Worm (Caenorhabditis elegans) whole organism, late embryonic: ENCODE results near the gene F55C9.6.

Experiments used
- C08G9.2 ChIP-seq: sonication (generic microtip); optimal IDR thresholded peaks from 2 replicates; lab custom pipeline; 2016; ENCODE audit warnings: mild to moderate bottlenecking, missing genetic modification characterization, moderate library complexity, missing compliant biosample characterization
- F13H6.1 ChIP-seq: sonication (generic microtip); optimal IDR thresholded peaks from 2 replicates; lab custom pipeline; 2016; ENCODE audit warnings: missing genetic modification characterization, missing compliant biosample characterization
- K02D7.2 ChIP-seq: sonication (generic microtip); optimal IDR thresholded peaks from 2 replicates; lab custom pipeline; 2017; ENCODE audit warnings: mild to moderate bottlenecking, missing genetic modification characterization, missing compliant biosample characterization
- K09A11.1 ChIP-seq: sonication (generic microtip); optimal IDR thresholded peaks from 2 replicates; lab custom pipeline; 2017; ENCODE audit warnings: antibody characterized with exemption, mild to moderate bottlenecking, missing genetic modification characterization, missing compliant biosample characterization; ENCODE audit not compliant: insufficient read depth
- Y22D7AL.16 ChIP-seq: sonication (generic microtip); optimal IDR thresholded peaks from 2 replicates; lab custom pipeline; 2016; ENCODE audit warnings: missing genetic modification characterization, missing compliant biosample characterization
- ama-1 ChIP-seq: fragments of 150-350 bp; optimal IDR thresholded peaks from 2 replicates; lab custom pipeline; 2014
- ceh-14 ChIP-seq: sonication (generic microtip); optimal IDR thresholded peaks from 2 replicates; lab custom pipeline; 2016; ENCODE audit warnings: missing genotype, missing genetic modification characterization, missing compliant biosample characterization
- ceh-18 ChIP-seq: sonication (generic microtip); optimal IDR thresholded peaks from 2 replicates; lab custom pipeline; 2016; ENCODE audit warnings: missing genetic modification characterization, missing compliant biosample characterization
- ceh-19 ChIP-seq: fragments of 200-800 bp; sonication (Bioruptor generic); optimal IDR thresholded peaks from 2 replicates; lab custom pipeline; 2018; ENCODE audit warnings: mild to moderate bottlenecking, missing genetic modification characterization, missing compliant biosample characterization
- ceh-2 ChIP-seq: sonication (generic microtip); optimal IDR thresholded peaks from 2 replicates; lab custom pipeline; 2016; ENCODE audit warnings: missing genotype, missing genetic modification characterization, missing compliant biosample characterization
- ceh-22 ChIP-seq: sonication (generic microtip); optimal IDR thresholded peaks from 2 replicates; lab custom pipeline; 2017; ENCODE audit warnings: missing biosample characterization, missing genetic modification characterization
- ceh-24 ChIP-seq: sonication (generic microtip); optimal IDR thresholded peaks from 2 replicates; lab custom pipeline; 2016; ENCODE audit warnings: mild to moderate bottlenecking, missing genetic modification characterization, missing compliant biosample characterization
- ceh-31 ChIP-seq: sonication (generic microtip); optimal IDR thresholded peaks from 2 replicates; lab custom pipeline; 2016; ENCODE audit warnings: missing genetic modification characterization, missing compliant biosample characterization
- ceh-45 ChIP-seq: fragments of 200-800 bp; sonication (Bioruptor generic); IDR thresholded peaks from 2 replicates; pipeline ENCODE4 v1.3.6; 2022; ENCODE audit warnings: missing genetic modification reagents, missing genetic modification characterization, missing compliant biosample characterization
- ceh-48 ChIP-seq: sonication (generic microtip); optimal IDR thresholded peaks from 2 replicates; lab custom pipeline; 2016; ENCODE audit warnings: missing genetic modification characterization, inconsistent platforms, missing compliant biosample characterization
- ceh-6 ChIP-seq: fragments of 200-800 bp; sonication (Bioruptor generic); optimal IDR thresholded peaks from 2 replicates; lab custom pipeline; 2018; ENCODE audit warnings: mild to moderate bottlenecking, missing genetic modification characterization, missing compliant biosample characterization
- che-1 ChIP-seq: sonication (generic microtip); optimal IDR thresholded peaks from 2 replicates; lab custom pipeline; 2016; ENCODE audit warnings: mild to moderate bottlenecking, missing genetic modification characterization, missing compliant biosample characterization
- dmd-4 ChIP-seq: sonication (generic microtip); optimal IDR thresholded peaks from 2 replicates; lab custom pipeline; 2016; ENCODE audit warnings: borderline replicate concordance, missing genetic modification characterization, missing compliant biosample characterization
- ets-4 ChIP-seq: sonication (generic microtip); optimal IDR thresholded peaks from 2 replicates; lab custom pipeline; 2016; ENCODE audit warnings: missing genetic modification characterization, missing compliant biosample characterization
- eyg-1 ChIP-seq: sonication (generic microtip); optimal IDR thresholded peaks from 2 replicates; lab custom pipeline; 2016; ENCODE audit warnings: missing genotype, missing genetic modification characterization, missing compliant biosample characterization
- fkh-10 ChIP-seq: fragments of 150-350 bp; optimal IDR thresholded peaks from 2 replicates; lab custom pipeline; 2014; ENCODE audit warnings: missing biosample characterization, missing genetic modification reagents, missing genetic modification characterization
- gmeb-2 ChIP-seq: sonication (generic microtip); optimal IDR thresholded peaks from 2 replicates; lab custom pipeline; 2016; ENCODE audit warnings: missing genetic modification characterization, inconsistent platforms, missing compliant biosample characterization
- hlh-30 ChIP-seq: sonication (generic microtip); optimal IDR thresholded peaks from 2 replicates; lab custom pipeline; 2017; ENCODE audit warnings: antibody characterized with exemption, missing genetic modification characterization, missing compliant biosample characterization; ENCODE audit not compliant: insufficient read depth
- hlh-8 ChIP-seq: sonication (generic microtip); optimal IDR thresholded peaks from 2 replicates; lab custom pipeline; 2016; ENCODE audit warnings: missing genotype, missing genetic modification characterization, missing compliant biosample characterization
- nfya-1 ChIP-seq: sonication (generic microtip); optimal IDR thresholded peaks from 2 replicates; lab custom pipeline; 2017; ENCODE audit warnings: missing genetic modification characterization, mild to moderate bottlenecking, missing compliant biosample characterization, antibody characterized with exemption, moderate library complexity
- nhr-11 ChIP-seq: fragments of 150-350 bp; optimal IDR thresholded peaks from 2 replicates; lab custom pipeline; 2014; ENCODE audit warnings: missing biosample characterization, missing genetic modification characterization
- npax-4 ChIP-seq: sonication (generic microtip); optimal IDR thresholded peaks from 2 replicates; lab custom pipeline; 2016; ENCODE audit warnings: missing genetic modification characterization, missing compliant biosample characterization
- pag-3 ChIP-seq: sonication (generic microtip); optimal IDR thresholded peaks from 2 replicates; lab custom pipeline; 2016; ENCODE audit warnings: missing compliant biosample characterization, missing genetic modification characterization, borderline replicate concordance
- pat-9 ChIP-seq: fragments of 200-800 bp; sonication (Bioruptor generic); optimal IDR thresholded peaks from 2 replicates; lab custom pipeline; 2018; ENCODE audit warnings: mild to moderate bottlenecking, missing genetic modification characterization, moderate library complexity, missing compliant biosample characterization
- pha-4 ChIP-seq: fragments of 150-350 bp; optimal IDR thresholded peaks from 2 replicates; lab custom pipeline; 2018; ENCODE audit warnings: missing biosample characterization, missing genetic modification reagents, missing genetic modification characterization
- pros-1 ChIP-seq: fragments of 150-350 bp; optimal IDR thresholded peaks from 2 replicates; lab custom pipeline; 2014; ENCODE audit warnings: missing biosample characterization, missing genetic modification reagents, missing genetic modification characterization
- sdc-2 ChIP-seq: sonication (generic microtip); optimal IDR thresholded peaks from 2 replicates; lab custom pipeline; 2016; ENCODE audit warnings: missing genotype, missing genetic modification characterization, missing compliant biosample characterization
- syd-9 ChIP-seq: sonication (generic microtip); optimal IDR thresholded peaks from 2 replicates; lab custom pipeline; 2016; ENCODE audit warnings: mild to moderate bottlenecking, missing genetic modification characterization, moderate library complexity, missing compliant biosample characterization
- tbx-2 ChIP-seq: sonication (generic microtip); optimal IDR thresholded peaks from 2 replicates; lab custom pipeline; 2016; ENCODE audit warnings: missing genetic modification characterization, missing compliant biosample characterization
- tbx-7 ChIP-seq: sonication (generic microtip); optimal IDR thresholded peaks from 2 replicates; lab custom pipeline; 2016; ENCODE audit warnings: missing genotype, missing genetic modification characterization, missing compliant biosample characterization
- ttx-3 ChIP-seq: sonication (generic microtip); optimal IDR thresholded peaks from 2 replicates; lab custom pipeline; 2016; ENCODE audit warnings: missing genetic modification reagents, missing genetic modification characterization, missing compliant biosample characterization
- unc-55 ChIP-seq: sonication (generic microtip); optimal IDR thresholded peaks from 2 replicates; lab custom pipeline; 2017; ENCODE audit warnings: missing biosample characterization, missing genetic modification reagents, missing genetic modification characterization
- zip-5 ChIP-seq: sonication (generic microtip); optimal IDR thresholded peaks from 2 replicates; lab custom pipeline; 2016; ENCODE audit warnings: missing genetic modification characterization, missing compliant biosample characterization
- ztf-16 ChIP-seq: sonication (generic microtip); optimal IDR thresholded peaks from 2 replicates; lab custom pipeline; 2017; ENCODE audit warnings: missing genetic modification characterization, missing compliant biosample characterization

The F55C9.6 gene

ce11 chrV:19259403-19259802 is 37.2 kb downstream of the F55C9.6 start:
- TF ChIP-seq hlh-8 (no peak), ceh-31 (tag; lab: Kevin White, UChicago) (no peak), zip-5 (tag; lab: Kevin White, UChicago) (no peak), ceh-14 (tag; lab: Kevin White, UChicago) (no peak), ama-1 (lab: Kevin White, UChicago) (no peak), pat-9 (tag; lab: Kevin White, UChicago) (no peak), dmd-4 (tag; lab: Kevin White, UChicago) (no peak), unc-55 (GFP tag; lab: Kevin White, UChicago) (no peak), syd-9 (tag; lab: Kevin White, UChicago) (no peak), ceh-22 (tag; lab: Kevin White, UChicago) (no peak), ceh-48 (tag; lab: Kevin White, UChicago) (no peak)

ce11 chrV:19257653-19258052 is 39.0 kb downstream of the F55C9.6 start, which contains the start of gene F21D9.3:
Gene F21D9.3, minus strand, starts transcription at chrV:19257753.
- TF ChIP-seq ztf-16 (tag; lab: Kevin White, UChicago) (no peak), Y22D7AL.16 (tag; lab: Kevin White, UChicago) (no peak), ama-1 (lab: Kevin White, UChicago) (no peak), fkh-10 (no peak), K09A11.1 (tag; lab: Kevin White, UChicago) (no peak), pros-1 (tag; lab: Kevin White, UChicago) (no peak), ttx-3 (tag; lab: Kevin White, UChicago) (no peak), nfya-1 (tag; lab: Kevin White, UChicago) (no peak)

- no peak for TF ChIP-seq C08G9.2 (tag; lab: Kevin White, UChicago)
- TF ChIP-seq tbx-7: no peak
- TF ChIP-seq che-1: no peak
- no peak for TF ChIP-seq hlh-30 (tag; lab: Kevin White, UChicago)
- TF ChIP-seq K02D7.2 (tag; lab: Kevin White, UChicago): no peak
- TF ChIP-seq F13H6.1: no peak
- TF ChIP-seq sdc-2 (tag; lab: Kevin White, UChicago): no peak
- no peak for TF ChIP-seq pros-1 (tag; lab: Kevin White, UChicago)
- no peak for TF ChIP-seq ttx-3 (tag; lab: Kevin White, UChicago)
- no peak for TF ChIP-seq pag-3
- no peak for TF ChIP-seq ceh-31 (tag; lab: Kevin White, UChicago)
- TF ChIP-seq ceh-2 (tag; lab: Kevin White, UChicago): no peak
- TF ChIP-seq pha-4 (tag; lab: Kevin White, UChicago): no peak
- no peak for TF ChIP-seq ceh-6 (GFP tag; lab: Kevin White, UChicago)
- no peak for TF ChIP-seq tbx-2 (tag; lab: Kevin White, UChicago)
- no peak for TF ChIP-seq zip-5 (tag; lab: Kevin White, UChicago)
- no peak for TF ChIP-seq ets-4 (tag; lab: Kevin White, UChicago)
- TF ChIP-seq ceh-24 (tag; lab: Kevin White, UChicago): no peak
Measured at ce11 chrV:19253520-19253919, 43.1 kb downstream of the F55C9.6 start, which contains the start of gene F21D9.4. Gene F21D9.4, plus strand, starts transcription at chrV:19253820.

- TF ChIP-seq C08G9.2 (tag; lab: Kevin White, UChicago) (no peak), ceh-18 (tag; lab: Kevin White, UChicago) (no peak), ceh-14 (tag; lab: Kevin White, UChicago) (no peak), npax-4 (tag; lab: Kevin White, UChicago) (no peak), K09A11.1 (tag; lab: Kevin White, UChicago) (no peak), nfya-1 (tag; lab: Kevin White, UChicago) (no peak), ceh-45 (GFP tag; lab: Robert Waterston, UW) (no peak), eyg-1 (no peak), nhr-11 (tag; lab: Kevin White, UChicago) (no peak), sdc-2 (tag; lab: Kevin White, UChicago) (no peak), ceh-19 (no peak), K02D7.2 (tag; lab: Kevin White, UChicago) (no peak), pag-3 (no peak), gmeb-2 (tag; lab: Kevin White, UChicago) (no peak), unc-55 (GFP tag; lab: Kevin White, UChicago) (no peak)
Measured at ce11 chrV:19251844-19252243, 44.8 kb downstream of the F55C9.6 start, which contains the start of gene F21D9.11. Gene F21D9.11, plus strand, starts transcription at chrV:19252144.
